Worm (Caenorhabditis elegans): ENCODE data around the gene fbxa-18.

- TF ChIP-seq nhr-76 (tag; optimal IDR thresholded peaks at IDR 0.05) (no peak), sup-37 (GFP tag; optimal IDR thresholded peaks at IDR 0.05) (no peak), unc-30 (tag; optimal IDR thresholded peaks at IDR 0.05) (no peak)
These were observed 15.9 kb downstream of the fbxa-18 start, which contains the start of gene str-99 for ce11 chrV:16158391-16158790.
